Fruit fly (Drosophila melanogaster) whole organism: ENCODE measurements around the gene Decay.

ENCODE experiments used
- CG8478 ChIP-seq: fragments of >200 bp; optimal IDR thresholded peaks from 2 replicates; lab custom pipeline; 2018; ENCODE audit warnings: inconsistent platforms
- Dll ChIP-seq: fragments of >200 bp; optimal IDR thresholded peaks from 2 replicates; lab custom pipeline; 2017
- EcR ChIP-seq, 2 experiments: fragments of >200 bp; optimal IDR thresholded peaks; 2 replicates each; lab custom pipeline; 2017; ENCODE audit warnings: missing biosample characterization in 2 of 2, missing genetic modification characterization in 2 of 2, missing genetic modification reagents in 2 of 2
- pan ChIP-seq: fragments of >200 bp; optimal IDR thresholded peaks from 2 replicates; lab custom pipeline; 2017
- psq ChIP-seq: fragments of >200 bp; optimal IDR thresholded peaks from 2 replicates; lab custom pipeline; 2017
- usp ChIP-seq: fragments of >200 bp; optimal IDR thresholded peaks from 2 replicates; lab custom pipeline; 2017; ENCODE audit warnings: missing biosample characterization, missing genetic modification characterization, mixed read lengths

Gene Decay

dm6 chr3R:16496209-16496608 is 4.6 kb downstream of the Decay start:
- no peak for TF ChIP-seq CG8478 (lab: Kevin White, UChicago)
- no peak for TF ChIP-seq Dll (lab: Kevin White, UChicago)
- TF ChIP-seq usp (GFP tag; lab: Kevin White, UChicago), result no peak
- TF ChIP-seq psq, result no peak
- no peak for TF ChIP-seq pan (lab: Kevin White, UChicago)
- TF ChIP-seq EcR (GFP tag; optimal IDR thresholded peaks at IDR 0.05; lab: Kevin White, UChicago), result no peak

- no peak for TF ChIP-seq EcR (GFP tag; optimal IDR thresholded peaks at IDR 0.05; lab: Kevin White, UChicago)
- no peak for TF ChIP-seq pan (lab: Kevin White, UChicago)
- TF ChIP-seq CG8478 (lab: Kevin White, UChicago), result no peak
- TF ChIP-seq Dll (lab: Kevin White, UChicago), result no peak
- no peak for TF ChIP-seq usp (GFP tag; lab: Kevin White, UChicago)
- no peak for TF ChIP-seq psq
These were observed 5.5 kb downstream of the Decay start, which contains the start of gene Cad89D for dm6 chr3R:16495322-16495721. Cad89D (minus strand) TSS chr3R:16495422.

dm6 chr3R:16485487-16486233 is 15.2 kb downstream of the Decay start:
- TF ChIP-seq pan (lab: Kevin White, UChicago), result no peak
- no peak for TF ChIP-seq usp (GFP tag; lab: Kevin White, UChicago)
- no peak for TF ChIP-seq Dll (lab: Kevin White, UChicago)
- no peak for TF ChIP-seq CG8478 (lab: Kevin White, UChicago)
- no peak for TF ChIP-seq EcR (GFP tag; optimal IDR thresholded peaks at IDR 0.05; lab: Kevin White, UChicago)
- TF ChIP-seq psq, result no peak

dm6 chr3R:16483877-16484417 is 16.9 kb downstream of the Decay start, which contains the start of gene Der-2:
Der-2 (minus strand) TSS chr3R:16484223.
- TF ChIP-seq usp (GFP tag; lab: Kevin White, UChicago) (no peak), psq (no peak), pan (lab: Kevin White, UChicago) (no peak), CG8478 (lab: Kevin White, UChicago) (no peak)

dm6 chr3R:16482276-16482675 is 18.6 kb downstream of the Decay start, which contains the start of gene Sdhaf3:
Sdhaf3 (minus strand) TSS chr3R:16482452.
- TF ChIP-seq CG8478 (lab: Kevin White, UChicago) (no peak), EcR (GFP tag; optimal IDR thresholded peaks at IDR 0.05; lab: Kevin White, UChicago) (no peak), psq (no peak), Dll (lab: Kevin White, UChicago) (no peak), usp (GFP tag; lab: Kevin White, UChicago) (no peak), pan (lab: Kevin White, UChicago) (no peak)

- TF ChIP-seq Dll (lab: Kevin White, UChicago) (no peak), CG8478 (lab: Kevin White, UChicago) (no peak), pan (lab: Kevin White, UChicago) (no peak), EcR (GFP tag; optimal IDR thresholded peaks at IDR 0.05; lab: Kevin White, UChicago) (no peak), usp (GFP tag; lab: Kevin White, UChicago) (no peak), psq (no peak)
These were observed 19.9 kb downstream of the Decay start, which contains the start of gene Dhfr for dm6 chr3R:16480995-16481394. Dhfr (plus strand) TSS chr3R:16481167.

dm6 chr3R:16477033-16477432 is 23.8 kb downstream of the Decay start, which contains the start of gene Gyc89Db:
Gyc89Db (plus strand) TSS chr3R:16477110.
- TF ChIP-seq EcR (GFP tag; optimal IDR thresholded peaks at IDR 0.05; lab: Kevin White, UChicago), result no peak
- no peak for TF ChIP-seq psq
- TF ChIP-seq pan (lab: Kevin White, UChicago), result no peak
- no peak for TF ChIP-seq CG8478 (lab: Kevin White, UChicago)
- TF ChIP-seq usp (GFP tag; lab: Kevin White, UChicago), result no peak
- no peak for TF ChIP-seq Dll (lab: Kevin White, UChicago)

dm6 chr3R:16476472-16476871 is 24.4 kb downstream of the Decay start:
- TF ChIP-seq Dll (lab: Kevin White, UChicago), result no peak
- TF ChIP-seq psq, result no peak
- TF ChIP-seq EcR (GFP tag; optimal IDR thresholded peaks at IDR 0.05; lab: Kevin White, UChicago), result no peak
- TF ChIP-seq CG8478 (lab: Kevin White, UChicago), result no peak
- no peak for TF ChIP-seq pan (lab: Kevin White, UChicago)
- TF ChIP-seq usp (GFP tag; lab: Kevin White, UChicago), result no peak

- no peak for TF ChIP-seq pan (lab: Kevin White, UChicago)
- TF ChIP-seq CG8478 (lab: Kevin White, UChicago), result no peak
- no peak for TF ChIP-seq EcR (GFP tag; optimal IDR thresholded peaks at IDR 0.05; lab: Kevin White, UChicago)
- TF ChIP-seq usp (GFP tag; lab: Kevin White, UChicago), result no peak
- no peak for TF ChIP-seq Dll (lab: Kevin White, UChicago)
- TF ChIP-seq psq, result no peak
These were observed 28.5 kb downstream of the Decay start, which contains the start of gene Gyc89Da for dm6 chr3R:16472301-16472700. Gyc89Da (plus strand) TSS chr3R:16472601.

dm6 chr3R:16469501-16470263 is 31.2 kb downstream of the Decay start, which contains the start of the genes CG42232 and CSN5:
CG42232 (minus strand) TSS chr3R:16469663.
CSN5 (plus strand) TSS chr3R:16470099.
- no peak for TF ChIP-seq CG8478 (lab: Kevin White, UChicago)
- TF ChIP-seq psq, result no peak
- TF ChIP-seq EcR (GFP tag; optimal IDR thresholded peaks at IDR 0.05; lab: Kevin White, UChicago), result no peak
- no peak for TF ChIP-seq Dll (lab: Kevin White, UChicago)
- no peak for TF ChIP-seq usp (GFP tag; lab: Kevin White, UChicago)
- no peak for TF ChIP-seq pan (lab: Kevin White, UChicago)

- TF ChIP-seq Dll (lab: Kevin White, UChicago) (no peak), EcR (GFP tag; optimal IDR thresholded peaks at IDR 0.05; lab: Kevin White, UChicago) (no peak), usp (GFP tag; lab: Kevin White, UChicago) (no peak), pan (lab: Kevin White, UChicago) (no peak), CG8478 (lab: Kevin White, UChicago) (no peak)
These were observed 32.3 kb downstream of the Decay start for dm6 chr3R:16468556-16468955.
